Fruit fly (Drosophila melanogaster): ENCODE data around the gene CG11693.
A peak's percentile ranks its signal among the peaks of the same experiment; 100 is the strongest.

CG11693 gene

dm6 chr3R:8303848-8304247, 6.7 kb downstream of the CG11693 start, which contains the start of gene nac (continued):
- no peak for TF ChIP-seq tup (GFP tag; optimal IDR thresholded peaks at IDR 0.05)
- TF ChIP-seq D19A (tag; optimal IDR thresholded peaks at IDR 0.05) = peak; percentile 3
- no peak for TF ChIP-seq CG16815 (GFP tag; optimal IDR thresholded peaks at IDR 0.05)
- peak; percentile 49 for TF ChIP-seq CG9932 (GFP tag; IDR thresholded peaks at IDR 0.05)
- TF ChIP-seq CG31224 (GFP tag; IDR thresholded peaks at IDR 0.05) = no peak
- 0 out of 2 replicates have a peak, but pooled peaks have one; percentile 46 for TF ChIP-seq Atf6 (GFP tag; IDR thresholded peaks at IDR 0.05)
- TF ChIP-seq CG11456 (GFP tag; IDR thresholded peaks at IDR 0.05) = no peak
- peak; percentile 35 for TF ChIP-seq CG13287 (GFP tag; IDR thresholded peaks at IDR 0.05; ENCODE audit: partially characterized antibody)
- TF ChIP-seq CG18476 (GFP tag; optimal IDR thresholded peaks at IDR 0.05) = peak; percentile 100
- TF ChIP-seq Meics (GFP tag; optimal IDR thresholded peaks at IDR 0.05) = peak; percentile 10

- no peak for TF ChIP-seq tgo (GFP tag; IDR thresholded peaks at IDR 0.05)
- TF ChIP-seq sd (tag; optimal IDR thresholded peaks at IDR 0.05) = peak; percentile 87
- TF ChIP-seq Dref (GFP tag; IDR thresholded peaks at IDR 0.05) = peak; percentile 42
- no peak for TF ChIP-seq Kr (GFP tag; optimal IDR thresholded peaks at IDR 0.05)
- TF ChIP-seq HmgZ (tag; optimal IDR thresholded peaks at IDR 0.05) = peak; percentile 88
- TF ChIP-seq trem (tag; optimal IDR thresholded peaks at IDR 0.05) = peak; percentile 100
- TF ChIP-seq CG12659 (GFP tag; optimal IDR thresholded peaks at IDR 0.05) = peak; percentile 52
- peak; percentile 43 for TF ChIP-seq CG3847 (GFP tag; IDR thresholded peaks at IDR 0.05)
- TF ChIP-seq CG30403 (GFP tag; optimal IDR thresholded peaks at IDR 0.05) = peak; percentile 12
- peak; percentile 92 for TF ChIP-seq CG4617 (GFP tag; optimal IDR thresholded peaks at IDR 0.05; ENCODE audit: borderline replicate concordance)
- peak; percentile 99 for TF ChIP-seq Myb (GFP tag; optimal IDR thresholded peaks at IDR 0.05)
- peak; percentile 34 for TF ChIP-seq Dad (GFP tag; optimal IDR thresholded peaks at IDR 0.05)
- no peak for TF ChIP-seq sima (GFP tag; optimal IDR thresholded peaks at IDR 0.05)
- TF ChIP-seq CG33213 (GFP tag; optimal IDR thresholded peaks at IDR 0.05) = peak; percentile 58
- TF ChIP-seq en (GFP tag; optimal IDR thresholded peaks at IDR 0.05) = no peak
- peak; percentile 89 for TF ChIP-seq CG1603 (tag; optimal IDR thresholded peaks at IDR 0.05)
- TF ChIP-seq MESR4 (GFP tag; optimal IDR thresholded peaks at IDR 0.05) = peak; percentile 78
- TF ChIP-seq CG13624 (GFP tag; optimal IDR thresholded peaks at IDR 0.05) = peak; percentile 42
- peak; percentile 47 for TF ChIP-seq zfh2 (GFP tag; optimal IDR thresholded peaks at IDR 0.05)
- no peak for TF ChIP-seq CG9876 (GFP tag; optimal IDR thresholded peaks at IDR 0.05)
- TF ChIP-seq ranshi (GFP tag; IDR thresholded peaks at IDR 0.05) = 0 out of 2 replicates have a peak, but pooled peaks have one; percentile 35
- TF ChIP-seq tin (GFP tag; optimal IDR thresholded peaks at IDR 0.05) = no peak
- peak; percentile 19 for TF ChIP-seq CrebB (tag; optimal IDR thresholded peaks at IDR 0.05)
- TF ChIP-seq Abd-B (GFP tag; optimal IDR thresholded peaks at IDR 0.05) = peak; percentile 78
- peak; percentile 3 for TF ChIP-seq CG10979 (tag; optimal IDR thresholded peaks at IDR 0.05)
- no peak for TF ChIP-seq CG13123 (GFP tag; optimal IDR thresholded peaks at IDR 0.05)
- no peak for TF ChIP-seq psq (GFP tag; optimal IDR thresholded peaks at IDR 0.05)
- TF ChIP-seq crp (GFP tag; optimal IDR thresholded peaks at IDR 0.05) = peak in 1 of 2 experiments; percentile 16
- peak; percentile 87 for TF ChIP-seq CG15514 (GFP tag; optimal IDR thresholded peaks at IDR 0.05)
- peak; percentile 76 for TF ChIP-seq CG14710 (tag; optimal IDR thresholded peaks at IDR 0.05)
- peak; percentile 90 for TF ChIP-seq pzg (GFP tag; optimal IDR thresholded peaks at IDR 0.05)
- TF ChIP-seq hth (optimal IDR thresholded peaks at IDR 0.05) = no peak
- TF ChIP-seq lilli (GFP tag; optimal IDR thresholded peaks at IDR 0.05) = no peak
- 0 out of 2 replicates have a peak, but pooled peaks have one; percentile 21 for TF ChIP-seq sisA (GFP tag; IDR thresholded peaks at IDR 0.05)
- peak; percentile 5 for TF ChIP-seq fu2 (GFP tag; optimal IDR thresholded peaks at IDR 0.05)
- TF ChIP-seq kay (GFP tag; optimal IDR thresholded peaks at IDR 0.05) = no peak
- peak; percentile 43 for TF ChIP-seq vfl (GFP tag; optimal IDR thresholded peaks at IDR 0.05)
- no peak for TF ChIP-seq CG42726 (GFP tag; IDR thresholded peaks at IDR 0.05; ENCODE audit: partially characterized antibody)
These were observed 9.4 kb downstream of the CG11693 start, which contains the start of the genes CG9626 and mRpL1 for dm6 chr3R:8300928-8301752. Gene CG9626 (minus strand): TSS chr3R:8300978. Gene mRpL1 (plus strand): TSS chr3R:8301440.

Data from whole organism, embryonic.